Worm (Caenorhabditis elegans) whole organism, L1 larva: ENCODE results near the gene smf-1.

Experiments
- C04F5.9 ChIP-seq: sonication (generic microtip); optimal IDR thresholded peaks from 2 replicates; lab custom pipeline; 2016; ENCODE audit warnings: missing genetic modification characterization, missing compliant biosample characterization
- C16A3.4 ChIP-seq: fragments of 150-350 bp; optimal IDR thresholded peaks from 2 replicates; lab custom pipeline; 2014; ENCODE audit warnings: missing biosample characterization, missing genetic modification characterization
- C34B4.2 ChIP-seq: sonication (generic microtip); optimal IDR thresholded peaks from 2 replicates; lab custom pipeline; 2017; ENCODE audit warnings: mild to moderate bottlenecking, missing genetic modification characterization, missing compliant biosample characterization
- F16B12.6 ChIP-seq: fragments of 150-350 bp; optimal IDR thresholded peaks from 2 replicates; lab custom pipeline; 2014; ENCODE audit warnings: missing biosample characterization, missing genetic modification characterization
- Y116A8C.19 ChIP-seq: sonication (generic microtip); optimal IDR thresholded peaks from 2 replicates; lab custom pipeline; 2016; ENCODE audit warnings: missing compliant biosample characterization, missing genetic modification characterization, borderline replicate concordance
- aha-1 ChIP-seq: fragments of 150-350 bp; optimal IDR thresholded peaks from 2 replicates; lab custom pipeline; 2014; ENCODE audit warnings: missing biosample characterization, missing genetic modification characterization
- alr-1 ChIP-seq: fragments of 200-800 bp; sonication (Bioruptor generic); optimal IDR thresholded peaks from 2 replicates; lab custom pipeline; 2018; ENCODE audit warnings: borderline replicate concordance, mild to moderate bottlenecking, missing genetic modification characterization, missing compliant biosample characterization
- blmp-1 ChIP-seq: fragments of 150-350 bp; optimal IDR thresholded peaks from 2 replicates; lab custom pipeline; 2014; ENCODE audit warnings: missing biosample characterization, missing genetic modification characterization
- ceh-90 ChIP-seq: sonication (generic microtip); optimal IDR thresholded peaks from 2 replicates; lab custom pipeline; 2016; ENCODE audit warnings: missing genetic modification characterization, missing compliant biosample characterization
- ces-1 ChIP-seq: fragments of 150-350 bp; optimal IDR thresholded peaks from 2 replicates; lab custom pipeline; 2014; ENCODE audit warnings: missing biosample characterization, missing genetic modification reagents, missing genetic modification characterization
- dpl-1 ChIP-seq, 3 experiments: fragments of 150-350 bp in 2 of 3; sonication (generic microtip) in 1 of 3; optimal IDR thresholded peaks; 2 replicates each; lab custom pipeline; 2014 to 2017; ENCODE audit warnings: missing biosample characterization in 3 of 3, missing genetic modification characterization in 3 of 3, missing genetic modification reagents in 3 of 3
- dsc-1 ChIP-seq: sonication (generic microtip); optimal IDR thresholded peaks from 2 replicates; lab custom pipeline; 2016; ENCODE audit warnings: mild to moderate bottlenecking, missing genetic modification characterization, missing compliant biosample characterization
- efl-1 ChIP-seq, 4 experiments: fragments of 150-350 bp; optimal IDR thresholded peaks in 3 of 4; peaks in 1 of 4; 1 replicate in 1 of 4; 2 replicates in 3 of 4; lab custom pipeline; 2014; ENCODE audit warnings: missing biosample characterization in 2 of 4, missing genetic modification characterization in 2 of 4, missing genetic modification reagents in 2 of 4
- efl-3 ChIP-seq: fragments of 200-800 bp; sonication (Bioruptor generic); optimal IDR thresholded peaks from 2 replicates; lab custom pipeline; 2018; ENCODE audit warnings: mild to moderate bottlenecking, missing genetic modification characterization, missing compliant biosample characterization
- egl-13 ChIP-seq: sonication (generic microtip); optimal IDR thresholded peaks from 2 replicates; lab custom pipeline; 2016; ENCODE audit warnings: missing genotype, missing genetic modification reagents, missing genetic modification characterization, missing compliant biosample characterization
- egl-27 ChIP-seq, 2 experiments: fragments of 150-350 bp in 1 of 2; sonication (generic microtip); optimal IDR thresholded peaks; 3 replicates each; lab custom pipeline; 2017 to 2018; ENCODE audit warnings: missing biosample characterization in 2 of 2, missing genetic modification characterization in 2 of 2, missing genetic modification reagents in 2 of 2
- elt-3 ChIP-seq, 6 experiments: fragments of 150-350 bp in 1 of 6; sonication (generic microtip); optimal IDR thresholded peaks; 2 replicates each; lab custom pipeline; 2017 to 2018; ENCODE audit warnings: missing biosample characterization in 6 of 6, missing genetic modification characterization in 6 of 6, inconsistent platforms in 1 of 6
- ets-5 ChIP-seq: fragments of 200-800 bp; sonication (Bioruptor generic); IDR thresholded peaks from 2 replicates; pipeline ENCODE4 v1.3.6; 2022; ENCODE audit warnings: missing genetic modification characterization, missing compliant biosample characterization
- fkh-10 ChIP-seq: sonication (generic microtip); optimal IDR thresholded peaks from 2 replicates; lab custom pipeline; 2017; ENCODE audit warnings: missing biosample characterization, missing genetic modification reagents, missing genetic modification characterization
- fkh-8 ChIP-seq: sonication (generic microtip); optimal IDR thresholded peaks from 2 replicates; lab custom pipeline; 2016; ENCODE audit warnings: mild to moderate bottlenecking, missing genetic modification characterization, missing compliant biosample characterization
- fos-1 ChIP-seq: fragments of 150-350 bp; optimal IDR thresholded peaks from 2 replicates; lab custom pipeline; 2014; ENCODE audit warnings: missing biosample characterization, missing genetic modification characterization
- grh-1 ChIP-seq: fragments of 200-800 bp; sonication (Bioruptor generic); IDR thresholded peaks from 2 replicates; pipeline ENCODE4 v1.3.6; 2022; ENCODE audit warnings: missing genetic modification reagents, missing genetic modification characterization, missing compliant biosample characterization
- hlh-17 ChIP-seq: fragments of 200-800 bp; sonication (Bioruptor generic); optimal IDR thresholded peaks from 2 replicates; lab custom pipeline; 2018; ENCODE audit warnings: missing genetic modification characterization, mild to moderate bottlenecking, missing compliant biosample characterization, moderate library complexity, borderline replicate concordance
- isw-1 ChIP-seq: fragments of 200-800 bp; sonication (Bioruptor generic); IDR thresholded peaks from 2 replicates; pipeline ENCODE4 v1.3.6; 2022; ENCODE audit warnings: missing genetic modification characterization, missing compliant biosample characterization
- jun-1 ChIP-seq: fragments of 150-350 bp; optimal IDR thresholded peaks from 2 replicates; lab custom pipeline; 2014; ENCODE audit warnings: missing biosample characterization, missing genetic modification reagents, missing genetic modification characterization
- lin-13 ChIP-seq: fragments of 150-350 bp; optimal IDR thresholded peaks from 2 replicates; lab custom pipeline; 2014; ENCODE audit warnings: missing biosample characterization, missing genetic modification reagents, missing genetic modification characterization
- lin-39 ChIP-seq: fragments of 150-350 bp; optimal IDR thresholded peaks from 2 replicates; lab custom pipeline; 2014; ENCODE audit warnings: missing biosample characterization, missing genetic modification reagents, missing genetic modification characterization
- lsy-2 ChIP-seq, 2 experiments: fragments of 150-350 bp; optimal IDR thresholded peaks; 2 replicates each; lab custom pipeline; 2014; ENCODE audit warnings: missing biosample characterization in 2 of 2, missing genetic modification characterization in 2 of 2
- mab-9 ChIP-seq: fragments of 200-800 bp; sonication (Bioruptor generic); IDR thresholded peaks from 2 replicates; pipeline ENCODE4 v1.3.6; 2022; ENCODE audit warnings: missing genetic modification reagents, missing genetic modification characterization, missing compliant biosample characterization
- mdl-1 ChIP-seq, 2 experiments: fragments of 150-350 bp; optimal IDR thresholded peaks; 2 replicates each; lab custom pipeline; 2014 to 2017; ENCODE audit warnings: missing biosample characterization in 2 of 2, missing genetic modification characterization in 2 of 2, inconsistent platforms in 1 of 2
- mef-2 ChIP-seq: fragments of 150-350 bp; optimal IDR thresholded peaks from 2 replicates; lab custom pipeline; 2014; ENCODE audit warnings: missing biosample characterization, missing genetic modification characterization
- mep-1 ChIP-seq: fragments of 150-350 bp; optimal IDR thresholded peaks from 2 replicates; lab custom pipeline; 2014; ENCODE audit warnings: missing biosample characterization, missing genetic modification characterization
- nhr-11 ChIP-seq: fragments of 150-350 bp; optimal IDR thresholded peaks from 2 replicates; lab custom pipeline; 2014; ENCODE audit warnings: missing biosample characterization, missing genetic modification characterization
- nhr-19 ChIP-seq: fragments of 200-800 bp; sonication (Bioruptor generic); conservative IDR thresholded peaks from 2 replicates; pipeline ENCODE4 v1.3.6; 2022; ENCODE audit warnings: missing genetic modification characterization, missing compliant biosample characterization
- nhr-20 ChIP-seq: sonication (generic microtip); optimal IDR thresholded peaks from 2 replicates; lab custom pipeline; 2016; ENCODE audit warnings: mild to moderate bottlenecking, missing genetic modification characterization, missing compliant biosample characterization
- nhr-237 ChIP-seq: fragments of 150-350 bp; optimal IDR thresholded peaks from 2 replicates; lab custom pipeline; 2014; ENCODE audit warnings: missing biosample characterization, missing genetic modification characterization
- nhr-71 ChIP-seq: sonication (generic microtip); optimal IDR thresholded peaks from 2 replicates; lab custom pipeline; 2016; ENCODE audit warnings: mild to moderate bottlenecking, missing genetic modification characterization, moderate library complexity, missing compliant biosample characterization
- nhr-77 ChIP-seq: fragments of 150-350 bp; optimal IDR thresholded peaks from 2 replicates; lab custom pipeline; 2014; ENCODE audit warnings: missing biosample characterization, missing genetic modification characterization
- nhr-90 ChIP-seq: sonication (generic microtip); optimal IDR thresholded peaks from 2 replicates; lab custom pipeline; 2016; ENCODE audit warnings: mild to moderate bottlenecking, missing genetic modification characterization, missing compliant biosample characterization; ENCODE audit not compliant: poor library complexity
- pax-3 ChIP-seq: fragments of 200-800 bp; sonication (Bioruptor generic); optimal IDR thresholded peaks from 2 replicates; lab custom pipeline; 2018; ENCODE audit warnings: mild to moderate bottlenecking, missing genetic modification characterization, moderate library complexity, missing compliant biosample characterization
- rnt-1 ChIP-seq: sonication (generic microtip); optimal IDR thresholded peaks from 2 replicates; lab custom pipeline; 2016; ENCODE audit warnings: mild to moderate bottlenecking, missing genetic modification characterization, moderate library complexity, missing compliant biosample characterization
- skn-1 ChIP-seq: fragments of 150-350 bp; optimal IDR thresholded peaks from 2 replicates; lab custom pipeline; 2014; ENCODE audit warnings: missing biosample characterization, missing genetic modification characterization
- snpc-4 ChIP-seq: fragments of 150-350 bp; optimal IDR thresholded peaks from 2 replicates; lab custom pipeline; 2014; ENCODE audit warnings: missing biosample characterization, missing genetic modification characterization
- snu-23 ChIP-seq: sonication (generic microtip); optimal IDR thresholded peaks from 2 replicates; lab custom pipeline; 2016; ENCODE audit warnings: missing genetic modification characterization, missing compliant biosample characterization
- sox-4 ChIP-seq: sonication (generic microtip); optimal IDR thresholded peaks from 2 replicates; lab custom pipeline; 2016; ENCODE audit warnings: missing genetic modification characterization, missing compliant biosample characterization
- swsn-7 ChIP-seq: sonication (generic microtip); optimal IDR thresholded peaks from 2 replicates; lab custom pipeline; 2016; ENCODE audit warnings: missing genetic modification characterization, missing compliant biosample characterization
- tlp-1 ChIP-seq: fragments of 150-350 bp; optimal IDR thresholded peaks from 2 replicates; lab custom pipeline; 2014; ENCODE audit warnings: missing biosample characterization, missing genetic modification characterization
- unc-130 ChIP-seq: fragments of 150-350 bp; optimal IDR thresholded peaks from 2 replicates; lab custom pipeline; 2017; ENCODE audit warnings: missing biosample characterization, missing genetic modification characterization, inconsistent platforms
- unc-62 ChIP-seq: fragments of 150-350 bp; optimal IDR thresholded peaks from 2 replicates; lab custom pipeline; 2014; ENCODE audit warnings: missing biosample characterization, missing genetic modification reagents, missing genetic modification characterization
- unc-98 ChIP-seq: fragments of 200-800 bp; sonication (Bioruptor generic); IDR thresholded peaks from 2 replicates; pipeline ENCODE4 v1.3.6; 2022; ENCODE audit warnings: missing genetic modification characterization, missing compliant biosample characterization
- xbp-1 ChIP-seq: sonication (generic microtip); optimal IDR thresholded peaks from 2 replicates; lab custom pipeline; 2016; ENCODE audit warnings: missing genetic modification characterization, missing compliant biosample characterization
- zag-1 ChIP-seq: fragments of 150-350 bp; optimal IDR thresholded peaks from 2 replicates; lab custom pipeline; 2014; ENCODE audit warnings: missing biosample characterization, missing genetic modification characterization
- ztf-11 ChIP-seq, 2 experiments: sonication (generic microtip); optimal IDR thresholded peaks; 2 replicates each; lab custom pipeline; 2016 to 2017; ENCODE audit warnings: missing genetic modification characterization in 2 of 2, missing biosample characterization in 1 of 2, missing compliant biosample characterization in 1 of 2
- ztf-4 ChIP-seq: fragments of 150-350 bp; optimal IDR thresholded peaks from 2 replicates; lab custom pipeline; 2014; ENCODE audit warnings: missing biosample characterization, missing genetic modification characterization

smf-1 gene

ce11 chrX:6745515-6745914 is 22.6 kb upstream of the smf-1 start (continued):
- no peak for TF ChIP-seq lsy-2 (tag; optimal IDR thresholded peaks at IDR 0.05; lab: Kevin White, UChicago)
- no peak for TF ChIP-seq unc-98 (GFP tag; lab: Robert Waterston, UW)
- no peak for TF ChIP-seq Y116A8C.19 (tag; lab: Kevin White, UChicago)
- no peak for TF ChIP-seq pax-3 (tag; lab: Kevin White, UChicago)
- TF ChIP-seq mef-2 (tag; lab: Kevin White, UChicago): no peak
- no peak for TF ChIP-seq ets-5 (GFP tag; lab: Robert Waterston, UW)
- no peak for TF ChIP-seq snpc-4
- TF ChIP-seq zag-1 (tag; lab: Kevin White, UChicago): no peak
- TF ChIP-seq nhr-20 (tag; lab: Kevin White, UChicago): peak; percentile 46
- no peak for TF ChIP-seq nhr-237 (tag; lab: Kevin White, UChicago)
- no peak for TF ChIP-seq skn-1 (tag; lab: Kevin White, UChicago)
- TF ChIP-seq tlp-1 (tag; lab: Kevin White, UChicago): no peak
- no peak for TF ChIP-seq mab-9 (GFP tag; lab: Robert Waterston, UW)
- no peak for TF ChIP-seq C16A3.4
- no peak for TF ChIP-seq F16B12.6 (tag; lab: Kevin White, UChicago)
- no peak for TF ChIP-seq ztf-4
- TF ChIP-seq nhr-19 (GFP tag; lab: Robert Waterston, UW): peak; percentile 60
- TF ChIP-seq hlh-17 (GFP tag; lab: Kevin White, UChicago): no peak
- peak; percentile 69 for TF ChIP-seq nhr-71 (tag; lab: Kevin White, UChicago)
- no peak for TF ChIP-seq jun-1
- TF ChIP-seq sox-4 (tag; lab: Kevin White, UChicago): no peak
- TF ChIP-seq nhr-77: no peak
- TF ChIP-seq nhr-90 (tag; lab: Kevin White, UChicago): no peak
- no peak for TF ChIP-seq grh-1 (GFP tag; lab: Robert Waterston, UW)
- TF ChIP-seq blmp-1: peak; percentile 32
- no peak for TF ChIP-seq ztf-11 (tag; optimal IDR thresholded peaks at IDR 0.05; lab: Kevin White, UChicago)
- no peak for TF ChIP-seq efl-3 (GFP tag; lab: Kevin White, UChicago)
- no peak for TF ChIP-seq lin-39 (tag; lab: Kevin White, UChicago)
- no peak for TF ChIP-seq unc-62 (GFP tag; lab: Kevin White, UChicago)
- no peak for TF ChIP-seq dpl-1 (GFP tag; optimal IDR thresholded peaks at IDR 0.05; lab: Kevin White, UChicago)
- no peak for TF ChIP-seq isw-1 (GFP tag; lab: Robert Waterston, UW)
- peak; percentile 69 for TF ChIP-seq rnt-1
- peak; percentile 38 for TF ChIP-seq snu-23 (GFP tag; lab: Kevin White, UChicago)
- TF ChIP-seq dsc-1 (tag; lab: Kevin White, UChicago): peak; percentile 75
- TF ChIP-seq ces-1: no peak
- TF ChIP-seq egl-27 (tag; optimal IDR thresholded peaks at IDR 0.05; lab: Kevin White, UChicago): peak in 1 of 2 experiments; percentile 33
- TF ChIP-seq nhr-11 (tag; lab: Kevin White, UChicago): no peak
- no peak for TF ChIP-seq egl-13 (tag; lab: Kevin White, UChicago)
- no peak for TF ChIP-seq xbp-1
- TF ChIP-seq swsn-7 (tag; lab: Kevin White, UChicago): no peak
- TF ChIP-seq fkh-8 (tag; lab: Kevin White, UChicago): no peak
- TF ChIP-seq fkh-10 (GFP tag; lab: Kevin White, UChicago): no peak
- peak; percentile 36 for TF ChIP-seq unc-130 (tag; lab: Kevin White, UChicago)
- no peak for TF ChIP-seq aha-1
- TF ChIP-seq mep-1 (tag; lab: Kevin White, UChicago): peak; percentile 21
- TF ChIP-seq efl-1 (optimal IDR thresholded peaks at IDR 0.05; lab: Kevin White, UChicago): no peak
- no peak for TF ChIP-seq efl-1 (GFP tag; optimal IDR thresholded peaks at IDR 0.05 in 1 of 2; lab: Kevin White, UChicago)
- no peak for TF ChIP-seq ceh-90 (tag; lab: Kevin White, UChicago)
- no peak for TF ChIP-seq C34B4.2
- TF ChIP-seq C04F5.9 (tag; lab: Kevin White, UChicago): no peak
- TF ChIP-seq alr-1 (tag; lab: Kevin White, UChicago): no peak
- no peak for TF ChIP-seq fos-1 (tag; lab: Kevin White, UChicago)
- TF ChIP-seq lin-13: no peak
- TF ChIP-seq elt-3 (tag; optimal IDR thresholded peaks at IDR 0.05; lab: Kevin White, UChicago): peak in 1 of 6 experiments; percentile 7
- no peak for TF ChIP-seq mdl-1 (tag; optimal IDR thresholded peaks at IDR 0.05; lab: Kevin White, UChicago)
